Worm (Caenorhabditis elegans): ENCODE data around the gene K10B2.4.

- no peak for TF ChIP-seq cog-1 (tag; optimal IDR thresholded peaks at IDR 0.05)
- TF ChIP-seq med-1 (GFP tag; optimal IDR thresholded peaks at IDR 0.05; ENCODE audit: insufficient read depth): no peak
- TF ChIP-seq klf-2 (GFP tag; conservative IDR thresholded peaks at IDR 0.05): no peak
- TF ChIP-seq flt-1 (GFP tag; IDR thresholded peaks at IDR 0.05): no peak
- TF ChIP-seq T22C8.4 (GFP tag; IDR thresholded peaks at IDR 0.05): no peak
These were observed 33.3 kb upstream of the K10B2.4 start for ce11 chrII:6394037-6394436.

Data from whole organism, midembryonic.